Worm (Caenorhabditis elegans) whole organism, L4 larva: ENCODE measurements around the gene D1046.2.
A peak's percentile ranks its signal among the peaks of the same experiment; 100 is the strongest.

Experiments used
- D1046.2 ChIP-seq: fragments of 200-800 bp; sonication (Bioruptor generic); IDR thresholded peaks from 2 replicates; pipeline ENCODE4 v1.3.6; 2022; ENCODE audit warnings: missing genetic modification characterization, missing compliant biosample characterization
- F44E2.7 ChIP-seq: fragments of 200-800 bp; sonication (Bioruptor generic); IDR thresholded peaks from 2 replicates; pipeline ENCODE4 v2.1.2; 2022; ENCODE audit warnings: missing genetic modification characterization, missing compliant biosample characterization
- F49E8.2 ChIP-seq: sonication (generic microtip); optimal IDR thresholded peaks from 2 replicates; lab custom pipeline; 2016; ENCODE audit warnings: missing compliant biosample characterization, mild to moderate bottlenecking, missing genetic modification characterization, borderline replicate concordance
- T20F7.1 ChIP-seq: fragments of 200-800 bp; sonication (Bioruptor generic); optimal IDR thresholded peaks from 2 replicates; lab custom pipeline; 2018; ENCODE audit warnings: mild to moderate bottlenecking, missing genetic modification characterization, missing compliant biosample characterization
- T26A8.4 ChIP-seq: fragments of 200-800 bp; sonication (Bioruptor generic); IDR thresholded peaks from 2 replicates; pipeline ENCODE4 v1.3.6; 2022; ENCODE audit warnings: missing genetic modification characterization, missing compliant biosample characterization
- Y5F2A.4 ChIP-seq: fragments of 200-800 bp; sonication (Bioruptor generic); optimal IDR thresholded peaks from 2 replicates; lab custom pipeline; 2018; ENCODE audit warnings: mild to moderate bottlenecking, missing genetic modification characterization, missing compliant biosample characterization
- ZK546.5 ChIP-seq, 2 experiments: sonication (generic microtip); optimal IDR thresholded peaks; 2 replicates each; lab custom pipeline; 2017; ENCODE audit warnings: missing biosample characterization in 2 of 2, missing genetic modification characterization in 2 of 2
- arid-1 ChIP-seq: fragments of 200-800 bp; sonication (Bioruptor generic); conservative IDR thresholded peaks from 2 replicates; pipeline ENCODE4 v1.3.6; 2022; ENCODE audit warnings: missing genetic modification reagents, missing genetic modification characterization, missing compliant biosample characterization
- attf-4 ChIP-seq: sonication (generic microtip); optimal IDR thresholded peaks from 3 replicates; lab custom pipeline; 2017; ENCODE audit warnings: missing biosample characterization, missing genetic modification characterization
- ceh-20 ChIP-seq: fragments of 200-800 bp; sonication (Bioruptor generic); IDR thresholded peaks from 2 replicates; pipeline ENCODE4 v1.3.6; 2022; ENCODE audit warnings: missing genetic modification reagents, missing genetic modification characterization, missing compliant biosample characterization
- ceh-44 ChIP-seq: fragments of 200-800 bp; sonication (Bioruptor generic); IDR thresholded peaks from 2 replicates; pipeline ENCODE4 v1.3.6; 2022; ENCODE audit warnings: missing genetic modification reagents, missing genetic modification characterization, missing compliant biosample characterization
- ceh-62 ChIP-seq: sonication (generic microtip); optimal IDR thresholded peaks from 2 replicates; lab custom pipeline; 2017; ENCODE audit warnings: missing biosample characterization, missing genetic modification characterization
- cey-2 ChIP-seq: sonication (generic microtip); optimal IDR thresholded peaks from 3 replicates; lab custom pipeline; 2017; ENCODE audit warnings: missing genetic modification characterization, mild to moderate bottlenecking, missing compliant biosample characterization, antibody characterized with exemption, borderline replicate concordance; ENCODE audit not compliant: insufficient read depth
- ctbp-1 ChIP-seq: fragments of 200-800 bp; sonication (Bioruptor generic); IDR thresholded peaks from 2 replicates; pipeline ENCODE4 v1.3.6; 2022; ENCODE audit warnings: missing genetic modification reagents, missing genetic modification characterization, missing compliant biosample characterization
- daf-16 ChIP-seq, 3 experiments: sonication (generic microtip); optimal IDR thresholded peaks; 2 replicates each; lab custom pipeline; 2016 to 2017; ENCODE audit warnings: missing genetic modification characterization in 3 of 3, missing genetic modification reagents in 3 of 3, mild to moderate bottlenecking in 2 of 3, missing compliant biosample characterization in 2 of 3, missing biosample characterization in 1 of 3, moderate library complexity in 1 of 3
- dmd-6 ChIP-seq: fragments of 200-800 bp; sonication (Bioruptor generic); IDR thresholded peaks from 2 replicates; pipeline ENCODE4 v1.3.6; 2022; ENCODE audit warnings: missing genetic modification reagents, missing genetic modification characterization, missing compliant biosample characterization
- dpl-1 ChIP-seq: fragments of 150-350 bp; optimal IDR thresholded peaks from 2 replicates; lab custom pipeline; 2014; ENCODE audit warnings: missing biosample characterization, missing genetic modification reagents, missing genetic modification characterization
- dve-1 ChIP-seq: sonication (generic microtip); optimal IDR thresholded peaks from 2 replicates; lab custom pipeline; 2017; ENCODE audit warnings: antibody characterized with exemption, mild to moderate bottlenecking, missing genetic modification characterization, missing compliant biosample characterization; ENCODE audit not compliant: insufficient read depth
- hlh-11 ChIP-seq: fragments of 200-800 bp; sonication (Bioruptor generic); optimal IDR thresholded peaks from 2 replicates; lab custom pipeline; 2018; ENCODE audit warnings: mild to moderate bottlenecking, missing genetic modification characterization, missing compliant biosample characterization
- hlh-30 ChIP-seq: sonication (generic microtip); optimal IDR thresholded peaks from 2 replicates; lab custom pipeline; 2017; ENCODE audit warnings: antibody characterized with exemption, mild to moderate bottlenecking, missing genetic modification characterization, missing compliant biosample characterization; ENCODE audit not compliant: insufficient read depth
- hmg-1.1 ChIP-seq: fragments of 200-800 bp; sonication (Bioruptor generic); IDR thresholded peaks from 2 replicates; pipeline ENCODE4 v1.3.6; 2022; ENCODE audit warnings: missing genetic modification reagents, missing genetic modification characterization, missing compliant biosample characterization
- jun-1 ChIP-seq: fragments of 150-350 bp; optimal IDR thresholded peaks from 2 replicates; lab custom pipeline; 2014; ENCODE audit warnings: missing biosample characterization, missing genetic modification reagents, missing genetic modification characterization
- lin-13 ChIP-seq: fragments of 150-350 bp; optimal IDR thresholded peaks from 2 replicates; lab custom pipeline; 2014; ENCODE audit warnings: missing biosample characterization, missing genetic modification reagents, missing genetic modification characterization
- lsy-2 ChIP-seq, 2 experiments: fragments of 150-350 bp in 1 of 2; sonication (generic microtip) in 1 of 2; optimal IDR thresholded peaks; 2 replicates each; lab custom pipeline; 2014 to 2017; ENCODE audit warnings: missing biosample characterization in 2 of 2, missing genetic modification characterization in 2 of 2
- mdl-1 ChIP-seq, 2 experiments: fragments of 150-350 bp in 1 of 2; sonication (generic microtip) in 1 of 2; optimal IDR thresholded peaks; 2 replicates each; lab custom pipeline; 2014 to 2017; ENCODE audit warnings: missing biosample characterization in 2 of 2, missing genetic modification characterization in 2 of 2
- mdt-29 ChIP-seq: fragments of 200-800 bp; sonication (Bioruptor generic); IDR thresholded peaks from 2 replicates; pipeline ENCODE4 v1.3.6; 2022; ENCODE audit warnings: missing genetic modification reagents, missing genetic modification characterization, missing compliant biosample characterization
- mep-1 ChIP-seq: fragments of 150-350 bp; sonication (generic microtip); optimal IDR thresholded peaks from 3 replicates; lab custom pipeline; 2014; ENCODE audit warnings: missing biosample characterization, missing genetic modification characterization
- mxl-2 ChIP-seq: fragments of 200-800 bp; sonication (Bioruptor generic); conservative IDR thresholded peaks from 2 replicates; pipeline ENCODE4 v1.3.6; 2022; ENCODE audit warnings: missing genetic modification reagents, missing genetic modification characterization, missing compliant biosample characterization
- mxl-3 ChIP-seq: fragments of 200-800 bp; sonication (Bioruptor generic); optimal IDR thresholded peaks from 2 replicates; lab custom pipeline; 2018; ENCODE audit warnings: mild to moderate bottlenecking, missing genetic modification characterization, missing compliant biosample characterization
- nhr-28 ChIP-seq: fragments of 150-350 bp; optimal IDR thresholded peaks from 2 replicates; lab custom pipeline; 2014; ENCODE audit warnings: missing biosample characterization, missing genetic modification characterization
- nhr-42 ChIP-seq: fragments of 200-800 bp; sonication (Bioruptor generic); IDR thresholded peaks from 2 replicates; pipeline ENCODE4 v1.3.6; 2022; ENCODE audit warnings: missing genetic modification characterization, missing compliant biosample characterization
- nhr-48 ChIP-seq: sonication (generic microtip); optimal IDR thresholded peaks from 2 replicates; lab custom pipeline; 2016; ENCODE audit warnings: mild to moderate bottlenecking, missing genetic modification characterization, missing compliant biosample characterization
- nhr-76 ChIP-seq: fragments of 150-350 bp; optimal IDR thresholded peaks from 2 replicates; lab custom pipeline; 2014; ENCODE audit warnings: missing biosample characterization, missing genetic modification characterization
- nhr-77 ChIP-seq: fragments of 150-350 bp; optimal IDR thresholded peaks from 2 replicates; lab custom pipeline; 2014; ENCODE audit warnings: missing biosample characterization, missing genetic modification characterization
- pqm-1 ChIP-seq: sonication (generic microtip); optimal IDR thresholded peaks from 2 replicates; lab custom pipeline; 2017; ENCODE audit warnings: missing biosample characterization, missing genetic modification characterization
- sdz-12 ChIP-seq: fragments of 200-800 bp; sonication (Bioruptor generic); optimal IDR thresholded peaks from 2 replicates; lab custom pipeline; 2018; ENCODE audit warnings: mild to moderate bottlenecking, missing genetic modification characterization, missing compliant biosample characterization
- skn-1 ChIP-seq: fragments of 150-350 bp; optimal IDR thresholded peaks from 2 replicates; lab custom pipeline; 2014; ENCODE audit warnings: missing biosample characterization, missing genetic modification characterization
- tag-97 ChIP-seq: fragments of 200-800 bp; sonication (Bioruptor generic); IDR thresholded peaks from 2 replicates; pipeline ENCODE4 v1.3.6; 2022; ENCODE audit warnings: missing genetic modification characterization, missing compliant biosample characterization
- tra-1 ChIP-seq: fragments of 200-800 bp; sonication (Bioruptor generic); IDR thresholded peaks from 2 replicates; pipeline ENCODE4 v1.3.6; 2022; ENCODE audit warnings: missing genetic modification reagents, missing genetic modification characterization, missing compliant biosample characterization
- unc-62 ChIP-seq, 3 experiments: fragments of 150-350 bp in 1 of 3; sonication (generic microtip); optimal IDR thresholded peaks in 2 of 3; peaks in 1 of 3; 1 replicate in 1 of 3; 2 replicates in 2 of 3; lab custom pipeline; 2014 to 2017; ENCODE audit warnings: missing biosample characterization in 3 of 3, missing genetic modification characterization in 3 of 3, missing genetic modification reagents in 3 of 3, missing genotype in 1 of 3
- ztf-7 ChIP-seq: fragments of 150-350 bp; optimal IDR thresholded peaks from 2 replicates; lab custom pipeline; 2014; ENCODE audit warnings: missing biosample characterization, missing genetic modification characterization

D1046.2 gene

ce11 chrIV:8954126-8954525, 28.3 kb upstream of the D1046.2 start:
- TF ChIP-seq jun-1 (tag; lab: Kevin White, UChicago), result no peak
- peak in 1 of 2 experiments; percentile 36 for TF ChIP-seq mdl-1 (tag; optimal IDR thresholded peaks at IDR 0.05; lab: Kevin White, UChicago)

ce11 chrIV:8951953-8952567, 26.2 kb upstream of the D1046.2 start:
- TF ChIP-seq ZK546.5 (tag; optimal IDR thresholded peaks at IDR 0.05; lab: Kevin White, UChicago), result no peak
- no peak for TF ChIP-seq mdl-1 (tag; optimal IDR thresholded peaks at IDR 0.05; lab: Kevin White, UChicago)
- peak; percentile 75 for TF ChIP-seq dmd-6 (GFP tag; lab: Robert Waterston, UW)
- peak; percentile 41 for TF ChIP-seq hlh-11 (tag; lab: Kevin White, UChicago)
- TF ChIP-seq arid-1, result no peak
- no peak for TF ChIP-seq skn-1
- peak; percentile 4 for TF ChIP-seq nhr-28 (tag; lab: Kevin White, UChicago)
- peak; percentile 83 for TF ChIP-seq dve-1 (tag; lab: Kevin White, UChicago)
- TF ChIP-seq Y5F2A.4 (GFP tag; lab: Kevin White, UChicago), result no peak
- TF ChIP-seq pqm-1 (tag; lab: Kevin White, UChicago), result no peak
- peak in 1 of 2 experiments; percentile 76 for TF ChIP-seq unc-62 (GFP tag; optimal IDR thresholded peaks at IDR 0.05 in 1 of 2; lab: Kevin White, UChicago)
- no peak for TF ChIP-seq unc-62 (tag; optimal IDR thresholded peaks at IDR 0.05; lab: Kevin White, UChicago)
- no peak for TF ChIP-seq T26A8.4 (GFP tag; lab: Robert Waterston, UW)
- TF ChIP-seq ztf-7 (tag; lab: Kevin White, UChicago), result no peak
- TF ChIP-seq F44E2.7, result no peak
- peak; percentile 34 for TF ChIP-seq T20F7.1 (GFP tag; lab: Kevin White, UChicago)
- no peak for TF ChIP-seq daf-16 (GFP tag; optimal IDR thresholded peaks at IDR 0.05; lab: Kevin White, UChicago)
- peak; percentile 15 for TF ChIP-seq daf-16 (tag; optimal IDR thresholded peaks at IDR 0.05; lab: Kevin White, UChicago)
- no peak for TF ChIP-seq jun-1 (tag; lab: Kevin White, UChicago)
- TF ChIP-seq, all 104 proteins: peak for 7

DNA sequence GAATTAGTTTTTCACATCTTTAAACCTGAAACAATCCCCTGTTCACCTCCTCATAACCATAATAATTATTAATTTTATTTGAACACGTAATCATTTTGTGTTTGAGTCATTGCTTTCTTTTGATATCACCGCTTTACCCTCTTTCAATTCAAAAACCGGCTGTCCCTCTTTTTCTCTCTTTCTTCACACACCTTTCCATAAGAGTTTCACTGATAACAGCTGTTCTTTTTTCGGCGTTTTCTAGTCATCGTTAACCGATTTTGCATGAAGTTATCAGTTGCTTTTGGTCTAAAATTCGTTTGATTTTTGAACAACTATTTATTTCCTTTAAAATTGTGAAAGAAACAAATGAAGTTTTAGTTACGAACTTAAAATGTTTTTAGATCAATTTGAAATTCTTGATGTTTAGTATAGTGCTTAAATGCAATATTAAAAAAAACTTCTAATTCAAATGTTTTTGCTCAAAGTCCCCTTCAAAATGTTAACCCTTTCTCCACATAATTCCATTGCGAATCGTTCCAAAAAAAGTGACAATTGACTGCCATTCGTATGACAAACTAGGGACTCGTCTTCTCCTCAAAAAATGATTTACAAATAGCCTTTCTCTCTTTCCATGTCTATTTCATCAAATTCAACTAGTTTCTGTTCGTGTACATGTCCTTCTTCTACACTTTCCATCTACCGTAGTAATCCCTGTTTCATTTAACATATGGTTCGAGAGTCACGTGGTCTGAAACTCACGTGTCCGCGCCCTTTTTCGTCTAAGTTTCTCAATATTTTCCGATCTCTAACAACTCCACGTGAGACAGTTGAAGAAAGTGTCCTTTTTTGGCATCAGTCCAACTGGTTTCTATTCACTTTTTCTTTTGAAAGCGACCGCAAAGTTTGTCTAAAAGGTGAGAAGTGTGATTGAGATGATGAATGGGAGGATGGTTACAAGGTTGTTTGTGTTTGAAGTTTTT, 23.5 kb upstream of the D1046.2 start:
- TF ChIP-seq tag-97 (GFP tag; lab: Robert Waterston, UW) (no peak), nhr-77 (tag; lab: Kevin White, UChicago) (peak; percentile 59), pqm-1 (tag; lab: Kevin White, UChicago) (peak; percentile 93), mdt-29 (GFP tag; lab: Robert Waterston, UW) (peak; percentile 76), hlh-30 (tag; lab: Kevin White, UChicago) (peak; percentile 97), sdz-12 (GFP tag; lab: Kevin White, UChicago) (no peak), Y5F2A.4 (GFP tag; lab: Kevin White, UChicago) (no peak), dmd-6 (GFP tag; lab: Robert Waterston, UW) (peak; percentile 92), dpl-1 (peak; percentile 9), cey-2 (tag; lab: Kevin White, UChicago) (peak; percentile 91), hmg-1.1 (GFP tag; lab: Robert Waterston, UW) (peak; percentile 45; the same call in 1 of the 2 replicates), hlh-11 (tag; lab: Kevin White, UChicago) (peak; percentile 95), tra-1 (GFP tag; lab: Robert Waterston, UW) (peak; percentile 96), nhr-28 (tag; lab: Kevin White, UChicago) (peak; percentile 90), nhr-42 (GFP tag; lab: Robert Waterston, UW) (no peak), nhr-48 (peak; percentile 73), D1046.2 (GFP tag; lab: Robert Waterston, UW) (no peak), nhr-76 (tag; lab: Kevin White, UChicago) (peak; percentile 15), lin-13 (GFP tag; lab: Kevin White, UChicago) (peak; percentile 39), ceh-44 (no peak), ceh-20 (GFP tag; lab: Robert Waterston, UW) (peak; percentile 84), mxl-2 (GFP tag; lab: Robert Waterston, UW) (peak; percentile 73; the same call in 1 of the 2 replicates), mdl-1 (tag; optimal IDR thresholded peaks at IDR 0.05; lab: Kevin White, UChicago) (peak; percentile 73 to 97), mxl-3 (GFP tag; lab: Kevin White, UChicago) (peak; percentile 89), attf-4 (tag; lab: Kevin White, UChicago) (no peak), ceh-62 (tag; lab: Kevin White, UChicago) (no peak), mep-1 (tag; lab: Kevin White, UChicago) (peak; percentile 73), ctbp-1 (GFP tag; lab: Robert Waterston, UW) (peak; percentile 49), F49E8.2 (tag; lab: Kevin White, UChicago) (no peak), dve-1 (tag; lab: Kevin White, UChicago) (peak; percentile 87), lsy-2 (tag; optimal IDR thresholded peaks at IDR 0.05; lab: Kevin White, UChicago) (peak in 1 of 2 experiments; percentile 82)
